Worm (Caenorhabditis elegans) whole organism, mixed stage, embryonic: ENCODE measurements around the gene zyg-12.
A peak's percentile ranks its signal among the peaks of the same experiment; 100 is the strongest.

Source experiments
- M03D4.4 ChIP-seq: sonication (generic microtip); optimal IDR thresholded peaks from 2 replicates; lab custom pipeline; 2017; ENCODE audit warnings: mild to moderate bottlenecking, missing genetic modification characterization, missing compliant biosample characterization
- bed-3 ChIP-seq: fragments of 200-800 bp; sonication (Bioruptor generic); optimal IDR thresholded peaks from 3 replicates; lab custom pipeline; 2018; ENCODE audit warnings: mild to moderate bottlenecking, missing genetic modification characterization, moderate library complexity, missing compliant biosample characterization
- blmp-1 ChIP-seq: fragments of 150-350 bp; optimal IDR thresholded peaks from 2 replicates; lab custom pipeline; 2014; ENCODE audit warnings: missing biosample characterization, missing genetic modification characterization
- ceh-39 ChIP-seq: fragments of 150-350 bp; optimal IDR thresholded peaks from 2 replicates; lab custom pipeline; 2014; ENCODE audit warnings: missing biosample characterization, missing genetic modification characterization
- ceh-43 ChIP-seq: fragments of 200-800 bp; sonication (Bioruptor generic); optimal IDR thresholded peaks from 2 replicates; lab custom pipeline; 2018; ENCODE audit warnings: mild to moderate bottlenecking, missing genetic modification characterization, moderate library complexity, missing compliant biosample characterization
- ceh-83 ChIP-seq: fragments of 200-800 bp; sonication (Bioruptor generic); optimal IDR thresholded peaks from 2 replicates; lab custom pipeline; 2018; ENCODE audit warnings: mild to moderate bottlenecking, missing genetic modification characterization, missing compliant biosample characterization
- ces-1 ChIP-seq: fragments of 150-350 bp; optimal IDR thresholded peaks from 2 replicates; lab custom pipeline; 2014; ENCODE audit warnings: missing biosample characterization, missing genetic modification reagents, missing genetic modification characterization
- cnd-1 ChIP-seq: fragments of 200-800 bp; sonication (Bioruptor generic); optimal IDR thresholded peaks from 2 replicates; lab custom pipeline; 2018; ENCODE audit warnings: mild to moderate bottlenecking, missing genetic modification characterization, missing compliant biosample characterization
- drap-1 ChIP-seq: fragments of 200-800 bp; sonication (Bioruptor generic); optimal IDR thresholded peaks from 3 replicates; lab custom pipeline; 2018; ENCODE audit warnings: mild to moderate bottlenecking, missing genetic modification characterization, missing compliant biosample characterization
- elt-1 ChIP-seq: sonication (generic microtip); optimal IDR thresholded peaks from 2 replicates; lab custom pipeline; 2017; ENCODE audit warnings: missing genetic modification characterization, mild to moderate bottlenecking, missing compliant biosample characterization, antibody characterized with exemption, moderate library complexity, borderline replicate concordance; ENCODE audit not compliant: insufficient read depth
- flh-1 ChIP-seq: fragments of 200-800 bp; sonication (Bioruptor generic); optimal IDR thresholded peaks from 2 replicates; lab custom pipeline; 2018; ENCODE audit warnings: mild to moderate bottlenecking, missing genetic modification characterization, moderate library complexity, missing compliant biosample characterization
- ham-2 ChIP-seq: fragments of 200-800 bp; sonication (Bioruptor generic); optimal IDR thresholded peaks from 2 replicates; lab custom pipeline; 2018; ENCODE audit warnings: mild to moderate bottlenecking, missing genetic modification characterization, missing compliant biosample characterization
- hlh-1 ChIP-seq: fragments of 150-350 bp; optimal IDR thresholded peaks from 2 replicates; lab custom pipeline; 2014; ENCODE audit warnings: missing biosample characterization, missing genetic modification reagents, missing genetic modification characterization
- lin-13 ChIP-seq: fragments of 150-350 bp; optimal IDR thresholded peaks from 2 replicates; lab custom pipeline; 2014; ENCODE audit warnings: missing biosample characterization, missing genetic modification characterization
- lin-32 ChIP-seq: fragments of 200-800 bp; sonication (Bioruptor generic); optimal IDR thresholded peaks from 2 replicates; lab custom pipeline; 2018; ENCODE audit warnings: mild to moderate bottlenecking, missing genetic modification characterization, missing compliant biosample characterization
- mep-1 ChIP-seq: fragments of 150-350 bp; optimal IDR thresholded peaks from 2 replicates; lab custom pipeline; 2017; ENCODE audit warnings: missing biosample characterization, missing genetic modification reagents, missing genetic modification characterization, inconsistent platforms
- mls-2 ChIP-seq: sonication (generic microtip); optimal IDR thresholded peaks from 2 replicates; lab custom pipeline; 2016; ENCODE audit warnings: mild to moderate bottlenecking, missing genetic modification characterization, moderate library complexity, missing compliant biosample characterization
- nhr-12 ChIP-seq: fragments of 150-350 bp; optimal IDR thresholded peaks from 2 replicates; lab custom pipeline; 2014; ENCODE audit warnings: missing biosample characterization, missing genetic modification characterization
- nhr-2 ChIP-seq: fragments of 150-350 bp; optimal IDR thresholded peaks from 2 replicates; lab custom pipeline; 2014; ENCODE audit warnings: missing biosample characterization, missing genetic modification characterization
- nhr-237 ChIP-seq: fragments of 150-350 bp; optimal IDR thresholded peaks from 2 replicates; lab custom pipeline; 2014; ENCODE audit warnings: missing biosample characterization, missing genetic modification characterization
- nhr-28 ChIP-seq: fragments of 150-350 bp; optimal IDR thresholded peaks from 2 replicates; lab custom pipeline; 2014; ENCODE audit warnings: missing biosample characterization, missing genetic modification characterization
- pha-4 ChIP-seq: fragments of 150-350 bp; optimal IDR thresholded peaks from 2 replicates; lab custom pipeline; 2018; ENCODE audit warnings: missing biosample characterization, missing genetic modification reagents, missing genetic modification characterization
- sem-2 ChIP-seq: fragments of 200-800 bp; sonication (Bioruptor generic); optimal IDR thresholded peaks from 2 replicates; lab custom pipeline; 2018; ENCODE audit warnings: mild to moderate bottlenecking, missing genetic modification characterization, missing compliant biosample characterization
- snpc-4 ChIP-seq: fragments of 150-350 bp; optimal IDR thresholded peaks from 2 replicates; lab custom pipeline; 2014; ENCODE audit warnings: missing biosample characterization, missing genetic modification characterization
- sptf-1 ChIP-seq: sonication (generic microtip); optimal IDR thresholded peaks from 2 replicates; lab custom pipeline; 2017; ENCODE audit warnings: mild to moderate bottlenecking, missing genetic modification characterization, moderate library complexity, missing compliant biosample characterization
- tbx-8 ChIP-seq: fragments of 200-800 bp; sonication (Bioruptor generic); optimal IDR thresholded peaks from 2 replicates; lab custom pipeline; 2018; ENCODE audit warnings: mild to moderate bottlenecking, missing genetic modification characterization, moderate library complexity, missing compliant biosample characterization
- unc-120 ChIP-seq: sonication (generic microtip); optimal IDR thresholded peaks from 2 replicates; lab custom pipeline; 2017; ENCODE audit warnings: missing genetic modification characterization, missing compliant biosample characterization; ENCODE audit not compliant: poor library complexity, severe bottlenecking
- unc-39 ChIP-seq: fragments of 150-350 bp; optimal IDR thresholded peaks from 2 replicates; lab custom pipeline; 2014; ENCODE audit warnings: missing biosample characterization, missing genetic modification characterization
- zip-8 ChIP-seq: fragments of 150-350 bp; optimal IDR thresholded peaks from 2 replicates; lab custom pipeline; 2014; ENCODE audit warnings: missing biosample characterization, missing genetic modification characterization
- ztf-11 ChIP-seq: fragments of 150-350 bp; optimal IDR thresholded peaks from 2 replicates; lab custom pipeline; 2014; ENCODE audit warnings: missing biosample characterization, missing genetic modification characterization

zyg-12 gene

DNA sequence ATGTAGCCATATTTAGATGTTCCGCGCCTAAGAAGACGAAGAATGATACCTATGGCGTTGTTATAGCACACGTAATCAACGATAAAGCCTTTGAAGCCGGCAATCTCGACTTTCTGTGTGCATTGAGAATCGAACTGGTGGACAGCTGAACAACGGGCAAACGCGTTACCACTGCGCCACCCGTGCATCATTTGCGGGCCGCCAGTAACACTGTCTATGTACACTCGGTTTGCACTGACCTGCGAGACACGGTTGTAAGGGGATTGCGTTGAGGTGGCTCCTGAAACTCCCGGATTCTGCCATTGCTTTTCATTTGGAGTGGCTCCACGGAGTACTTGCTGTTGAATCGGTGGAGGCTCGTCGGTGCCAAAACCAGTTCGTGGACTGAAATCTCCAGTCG, 7.3 kb upstream of the zyg-12 start (continued):
- TF ChIP-seq drap-1 (GFP tag; lab: Kevin White, UChicago), result peak; percentile 86

DNA sequence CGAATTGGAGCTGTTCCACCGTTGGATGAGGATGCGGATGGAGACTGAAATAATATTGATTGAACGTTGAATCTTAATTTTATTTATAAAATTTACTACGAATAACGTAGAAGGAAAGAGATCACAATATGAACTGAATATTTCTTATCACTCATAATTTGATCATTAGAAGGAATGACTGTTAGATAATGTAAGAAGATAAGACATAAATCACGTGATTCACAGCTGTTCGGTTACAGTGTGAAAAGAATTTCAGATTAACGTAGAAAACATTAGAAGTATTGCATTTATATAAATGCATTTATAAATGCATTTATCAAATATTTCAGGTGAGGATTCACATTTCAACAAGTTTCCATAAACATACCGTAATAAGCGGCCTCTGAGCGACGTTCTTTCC, 6.9 kb upstream of the zyg-12 start:
- no peak for TF ChIP-seq ceh-83 (GFP tag; lab: Kevin White, UChicago)
- no peak for TF ChIP-seq flh-1 (GFP tag; lab: Kevin White, UChicago)
- TF ChIP-seq cnd-1 (tag; lab: Kevin White, UChicago), result no peak
- no peak for TF ChIP-seq zip-8 (tag; lab: Kevin White, UChicago)
- TF ChIP-seq nhr-12 (tag; lab: Kevin White, UChicago), result no peak
- no peak for TF ChIP-seq sptf-1
- TF ChIP-seq unc-120 (tag; lab: Kevin White, UChicago), result no peak
- no peak for TF ChIP-seq hlh-1 (tag; lab: Kevin White, UChicago)
- no peak for TF ChIP-seq nhr-28
- no peak for TF ChIP-seq sem-2
- no peak for TF ChIP-seq snpc-4
- TF ChIP-seq nhr-2 (tag; lab: Kevin White, UChicago), result no peak
- no peak for TF ChIP-seq ceh-43 (GFP tag; lab: Kevin White, UChicago)
- no peak for TF ChIP-seq M03D4.4 (tag; lab: Kevin White, UChicago)
- TF ChIP-seq blmp-1 (tag; lab: Kevin White, UChicago), result no peak
- TF ChIP-seq ceh-39, result no peak
- TF ChIP-seq tbx-8 (GFP tag; lab: Kevin White, UChicago), result no peak

DNA sequence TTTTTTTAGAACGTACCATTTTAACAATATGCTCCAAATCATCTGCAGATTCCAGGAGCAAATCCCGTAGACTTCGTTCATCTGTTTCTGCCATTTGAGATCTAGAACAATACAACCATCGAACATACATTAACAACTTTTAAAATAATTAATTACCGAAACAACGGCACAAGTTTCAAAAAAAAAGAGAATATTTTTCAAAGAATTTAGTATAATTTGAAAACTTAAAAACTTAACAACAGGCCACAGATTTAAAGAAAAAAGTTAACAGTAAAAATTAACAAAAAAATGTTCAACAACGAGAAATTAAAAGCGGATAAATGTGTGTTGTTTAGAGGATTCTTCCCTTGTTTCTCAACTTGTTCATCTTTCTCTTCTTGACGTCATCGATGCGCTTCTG, 5.9 kb upstream of the zyg-12 start, which contains the start of gene mdt-4:
mdt-4 (minus strand) TSS at position 101 of the 400 bp plus-strand sequence.
- TF ChIP-seq lin-13 (tag; lab: Kevin White, UChicago) (no peak), ham-2 (no peak), sptf-1 (no peak), hlh-1 (tag; lab: Kevin White, UChicago) (no peak), sem-2 (no peak), elt-1 (no peak), pha-4 (no peak), drap-1 (GFP tag; lab: Kevin White, UChicago) (no peak), nhr-28 (no peak), unc-39 (tag; lab: Kevin White, UChicago) (no peak)

DNA sequence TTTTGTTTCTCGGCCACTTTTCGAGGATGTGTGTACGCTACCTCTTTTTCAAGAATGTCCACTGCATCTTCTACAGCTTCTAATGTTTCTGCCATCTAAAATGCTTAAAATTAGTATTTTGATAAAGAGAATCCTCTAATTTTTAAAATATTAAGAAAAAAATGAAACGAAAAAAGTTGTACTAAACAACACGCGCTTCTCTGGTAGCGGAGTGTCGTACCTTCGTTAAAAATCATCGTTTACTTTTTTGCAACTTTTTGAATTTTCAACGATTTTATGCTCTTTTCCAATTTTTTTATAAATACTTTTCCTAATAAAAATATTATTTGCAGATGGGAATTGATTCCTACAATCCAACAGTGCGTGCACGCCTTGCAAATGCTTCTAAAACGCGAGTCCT, 4.0 kb upstream of the zyg-12 start, which contains the start of the genes gldi-11 and ZK546.2:
gldi-11 (minus strand) TSS at position 95 of the 400 bp plus-strand sequence.
ZK546.2 (plus strand) TSS at position 333 of the 400 bp plus-strand sequence.
- TF ChIP-seq blmp-1 (tag; lab: Kevin White, UChicago) (no peak), pha-4 (no peak), nhr-237 (tag; lab: Kevin White, UChicago) (no peak), zip-8 (tag; lab: Kevin White, UChicago) (no peak), ham-2 (no peak), cnd-1 (tag; lab: Kevin White, UChicago) (no peak), mep-1 (tag; lab: Kevin White, UChicago) (no peak), sptf-1 (no peak), bed-3 (GFP tag; lab: Kevin White, UChicago) (no peak), unc-39 (tag; lab: Kevin White, UChicago) (no peak)

DNA sequence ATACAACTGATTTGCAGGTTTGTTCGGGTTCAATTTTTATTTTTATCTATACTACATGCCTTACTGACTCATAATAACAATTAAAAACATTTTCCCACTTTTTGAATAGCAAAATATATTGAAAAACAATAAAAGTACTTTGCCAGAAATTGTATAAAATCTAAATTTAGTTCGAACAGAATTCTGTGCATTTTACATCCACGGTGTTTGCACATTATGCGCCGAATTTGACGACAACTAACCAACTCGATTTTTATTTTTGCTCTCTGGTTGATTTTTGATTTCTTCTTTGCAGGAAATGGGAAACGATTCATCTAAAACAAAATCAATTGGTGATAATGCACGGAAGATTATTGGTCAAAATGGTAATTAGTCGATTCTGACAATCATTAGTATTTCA, 2.9 kb upstream of the zyg-12 start:
- TF ChIP-seq unc-120 (tag; lab: Kevin White, UChicago) (peak; percentile 17), ztf-11 (tag; lab: Kevin White, UChicago) (no peak)

DNA sequence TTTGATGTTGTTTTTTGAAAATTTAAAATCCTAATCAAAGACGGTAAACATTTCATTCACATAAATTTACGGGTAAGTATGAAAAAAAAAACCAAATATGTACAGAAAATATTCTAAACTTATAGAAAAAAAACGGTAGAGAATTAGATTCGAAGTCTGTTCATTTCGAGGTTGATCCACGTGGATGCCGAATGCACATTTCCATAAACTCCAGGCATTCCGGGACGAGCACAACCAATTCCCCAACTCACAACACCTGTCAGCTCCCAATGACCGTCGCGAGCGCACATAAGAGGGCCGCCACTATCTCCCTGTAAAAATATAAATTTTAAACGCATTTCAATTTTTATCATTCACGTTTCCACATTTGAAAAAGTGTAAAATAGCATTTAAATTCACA, 1.6 kb upstream of the zyg-12 start:
- no peak for TF ChIP-seq ceh-83 (GFP tag; lab: Kevin White, UChicago)
- no peak for TF ChIP-seq cnd-1 (tag; lab: Kevin White, UChicago)
- no peak for TF ChIP-seq pha-4
- no peak for TF ChIP-seq ces-1 (GFP tag; lab: Kevin White, UChicago)
- TF ChIP-seq lin-32 (GFP tag; lab: Kevin White, UChicago), result no peak
- TF ChIP-seq mls-2 (tag; lab: Kevin White, UChicago), result no peak
- TF ChIP-seq nhr-2 (tag; lab: Kevin White, UChicago), result no peak
